Worm (Caenorhabditis elegans): Measurements from ENCODE around the gene cpg-23.

DNA sequence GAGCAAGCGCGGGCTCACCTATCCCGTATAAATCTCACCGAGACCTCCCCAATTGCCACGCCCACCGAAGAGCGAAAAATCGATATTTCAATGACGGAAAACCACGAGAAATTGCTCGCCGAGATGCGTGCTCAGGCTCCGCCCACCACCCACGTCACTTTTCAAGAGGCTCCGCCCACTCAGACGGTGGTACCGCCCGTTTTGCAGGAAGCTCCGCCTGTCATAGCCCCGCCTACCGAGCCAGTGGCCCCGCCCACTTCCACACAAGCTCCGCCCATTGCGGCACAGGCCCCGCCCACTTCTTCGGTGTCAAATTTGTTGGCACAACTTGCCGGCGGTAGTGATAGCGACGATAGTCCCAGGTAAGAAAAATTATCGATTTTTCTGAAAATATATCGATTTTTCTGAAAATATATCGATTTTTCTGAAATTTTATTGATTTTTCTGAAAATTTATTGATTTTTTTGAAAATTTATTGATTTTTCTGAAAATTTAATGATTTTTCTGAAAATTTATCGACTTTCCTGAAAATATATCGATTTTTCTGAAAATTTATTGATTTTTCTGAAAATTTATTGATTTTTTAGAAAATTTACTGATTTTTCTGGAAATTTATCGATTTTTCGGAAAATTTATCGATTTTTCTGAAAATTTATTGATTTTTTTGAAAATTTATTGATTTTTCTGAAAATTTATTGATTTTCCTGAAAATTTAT, 10.9 kb upstream of the cpg-23 start:
- TF ChIP-seq jun-1 (tag; optimal IDR thresholded peaks at IDR 0.05) (no peak), hlh-17 (GFP tag; optimal IDR thresholded peaks at IDR 0.05; ENCODE audit: borderline replicate concordance) (no peak), ets-5 (GFP tag; IDR thresholded peaks at IDR 0.05) (no peak), vab-15 (tag; optimal IDR thresholded peaks at IDR 0.05) (no peak), ces-1 (GFP tag; optimal IDR thresholded peaks at IDR 0.05) (no peak), efl-1 (optimal IDR thresholded peaks at IDR 0.05) (no peak), efl-1 (GFP tag; optimal IDR thresholded peaks at IDR 0.05 in 1 of 2) (no peak), dpl-1 (GFP tag; optimal IDR thresholded peaks at IDR 0.05) (no peak), ceh-8 (GFP tag; optimal IDR thresholded peaks at IDR 0.05) (no peak), lin-39 (tag; optimal IDR thresholded peaks at IDR 0.05) (no peak), alr-1 (tag; optimal IDR thresholded peaks at IDR 0.05; ENCODE audit: borderline replicate concordance) (no peak), egl-27 (tag; optimal IDR thresholded peaks at IDR 0.05) (no peak), fos-1 (tag; optimal IDR thresholded peaks at IDR 0.05) (no peak)

Data from whole organism, L1 larva.